Fruit fly (Drosophila melanogaster): ENCODE results near the gene CG42821.
A peak's percentile ranks its signal among the peaks of the same experiment; 100 is the strongest.

The CG42821 gene

dm6 chr3R:17385329-17386019, 27.4 kb upstream of the CG42821 start:
- TF ChIP-seq CG13204 (GFP tag; optimal IDR thresholded peaks at IDR 0.05): no peak
- TF ChIP-seq CG12605 (GFP tag; IDR thresholded peaks at IDR 0.05): peak; percentile 51
- no peak for TF ChIP-seq CG17806 (tag; optimal IDR thresholded peaks at IDR 0.05)
- no peak for TF ChIP-seq EcR (GFP tag; optimal IDR thresholded peaks at IDR 0.05)
- no peak for TF ChIP-seq CG9948 (tag; optimal IDR thresholded peaks at IDR 0.05)
- 0 out of 2 replicates have a peak, but pooled peaks have one; percentile 33 for TF ChIP-seq CG32121 (GFP tag; IDR thresholded peaks at IDR 0.05)
- TF ChIP-seq Ets98B (GFP tag; IDR thresholded peaks at IDR 0.05): peak; percentile 61; the same call in 1 of the 2 replicates
- TF ChIP-seq gl (tag; optimal IDR thresholded peaks at IDR 0.05): no peak
- TF ChIP-seq CG4496 (GFP tag; IDR thresholded peaks at IDR 0.05): peak; percentile 74; the same call in 2 of the 3 replicates
- TF ChIP-seq CG14655 (GFP tag; optimal IDR thresholded peaks at IDR 0.05): peak; percentile 31
- TF ChIP-seq CG8301 (tag; optimal IDR thresholded peaks at IDR 0.05): no peak
- peak; percentile 42 for TF ChIP-seq CG34367 (tag; optimal IDR thresholded peaks at IDR 0.05)
- TF ChIP-seq rn (GFP tag; IDR thresholded peaks at IDR 0.05): no peak
- no peak for TF ChIP-seq D1 (tag; optimal IDR thresholded peaks at IDR 0.05)
- TF ChIP-seq Pif1B (GFP tag; optimal IDR thresholded peaks at IDR 0.05): peak; percentile 4
- peak; percentile 25 for TF ChIP-seq Pif1A (GFP tag; optimal IDR thresholded peaks at IDR 0.05)
- peak; percentile 14 for TF ChIP-seq CG15710 (tag; optimal IDR thresholded peaks at IDR 0.05)
- TF ChIP-seq Snoo (tag; optimal IDR thresholded peaks at IDR 0.05): peak; percentile 42
- TF ChIP-seq fd96Ca (GFP tag; IDR thresholded peaks at IDR 0.05): peak; percentile 68; the same call in 2 of the 3 replicates
- TF ChIP-seq CG8159 (tag; optimal IDR thresholded peaks at IDR 0.05): peak; percentile 42
- no peak for TF ChIP-seq CG10348 (GFP tag; IDR thresholded peaks at IDR 0.05)

dm6 chr3R:17386168-17386819, 26.6 kb upstream of the CG42821 start:
- TF ChIP-seq Pif1B (GFP tag; optimal IDR thresholded peaks at IDR 0.05): peak; percentile 47
- peak; percentile 92 for TF ChIP-seq Ets98B (GFP tag; IDR thresholded peaks at IDR 0.05)
- peak; percentile 83 for TF ChIP-seq fd96Ca (GFP tag; IDR thresholded peaks at IDR 0.05)
- TF ChIP-seq D1 (tag; optimal IDR thresholded peaks at IDR 0.05): no peak
- TF ChIP-seq CG15710 (tag; optimal IDR thresholded peaks at IDR 0.05): peak; percentile 67
- peak; percentile 71 for TF ChIP-seq rn (GFP tag; IDR thresholded peaks at IDR 0.05)
- peak; percentile 85 for TF ChIP-seq CG14655 (GFP tag; optimal IDR thresholded peaks at IDR 0.05)
- TF ChIP-seq CG9948 (tag; optimal IDR thresholded peaks at IDR 0.05): peak; percentile 72
- TF ChIP-seq CG8159 (tag; optimal IDR thresholded peaks at IDR 0.05): peak; percentile 81
- peak; percentile 84 for TF ChIP-seq CG8301 (tag; optimal IDR thresholded peaks at IDR 0.05)
- TF ChIP-seq CG12605 (GFP tag; IDR thresholded peaks at IDR 0.05): peak; percentile 61; the same call in 1 of the 2 replicates
- peak; percentile 63 for TF ChIP-seq CG10348 (GFP tag; IDR thresholded peaks at IDR 0.05)
- TF ChIP-seq Snoo (tag; optimal IDR thresholded peaks at IDR 0.05): peak; percentile 45
- TF ChIP-seq CG4496 (GFP tag; IDR thresholded peaks at IDR 0.05): peak; percentile 90
- TF ChIP-seq gl (tag; optimal IDR thresholded peaks at IDR 0.05): peak; percentile 67
- TF ChIP-seq CG32121 (GFP tag; IDR thresholded peaks at IDR 0.05): peak; percentile 82
- peak; percentile 83 for TF ChIP-seq Pif1A (GFP tag; optimal IDR thresholded peaks at IDR 0.05)
- peak; percentile 29 for TF ChIP-seq CG13204 (GFP tag; optimal IDR thresholded peaks at IDR 0.05)
- peak; percentile 60 for TF ChIP-seq CG34367 (tag; optimal IDR thresholded peaks at IDR 0.05)
- no peak for TF ChIP-seq EcR (GFP tag; optimal IDR thresholded peaks at IDR 0.05)
- peak; percentile 81 for TF ChIP-seq CG17806 (tag; optimal IDR thresholded peaks at IDR 0.05)

dm6 chr3R:17391313-17391845, 21.5 kb upstream of the CG42821 start, which contains the start of the genes Brf and sds22:
Gene Brf, minus strand, starts transcription at chr3R:17391337.
Gene sds22, plus strand, starts transcription at chr3R:17391594.
- TF ChIP-seq Ets98B (GFP tag; IDR thresholded peaks at IDR 0.05) (peak; percentile 91), CG4496 (GFP tag; IDR thresholded peaks at IDR 0.05) (peak; percentile 93), CG8301 (tag; optimal IDR thresholded peaks at IDR 0.05) (peak; percentile 88), CG15710 (tag; optimal IDR thresholded peaks at IDR 0.05) (peak; percentile 94), CG10348 (GFP tag; IDR thresholded peaks at IDR 0.05) (peak; percentile 62), D1 (tag; optimal IDR thresholded peaks at IDR 0.05) (peak; percentile 88), CG32121 (GFP tag; IDR thresholded peaks at IDR 0.05) (peak; percentile 89), CG8159 (tag; optimal IDR thresholded peaks at IDR 0.05) (peak; percentile 95), EcR (GFP tag; optimal IDR thresholded peaks at IDR 0.05) (peak; percentile 2), CG34367 (tag; optimal IDR thresholded peaks at IDR 0.05) (peak; percentile 91), fd96Ca (GFP tag; IDR thresholded peaks at IDR 0.05) (peak; percentile 77), Pif1B (GFP tag; optimal IDR thresholded peaks at IDR 0.05) (peak; percentile 91), CG9948 (tag; optimal IDR thresholded peaks at IDR 0.05) (peak; percentile 91), CG13204 (GFP tag; optimal IDR thresholded peaks at IDR 0.05) (peak; percentile 55), CG12605 (GFP tag; IDR thresholded peaks at IDR 0.05) (peak; percentile 76; the same call in 1 of the 2 replicates), gl (tag; optimal IDR thresholded peaks at IDR 0.05) (peak; percentile 75), CG17806 (tag; optimal IDR thresholded peaks at IDR 0.05) (peak; percentile 94), Snoo (tag; optimal IDR thresholded peaks at IDR 0.05) (peak; percentile 89), CG14655 (GFP tag; optimal IDR thresholded peaks at IDR 0.05) (peak; percentile 93), Pif1A (GFP tag; optimal IDR thresholded peaks at IDR 0.05) (peak; percentile 92), rn (GFP tag; IDR thresholded peaks at IDR 0.05) (peak; percentile 86; the same call in 1 of the 2 replicates)

- TF ChIP-seq CG8301 (tag; optimal IDR thresholded peaks at IDR 0.05) (peak; percentile 38), EcR (GFP tag; optimal IDR thresholded peaks at IDR 0.05) (peak; percentile 85), CG8159 (tag; optimal IDR thresholded peaks at IDR 0.05) (peak; percentile 41), CG4496 (GFP tag; IDR thresholded peaks at IDR 0.05) (no peak), Pif1A (GFP tag; optimal IDR thresholded peaks at IDR 0.05) (peak; percentile 32), CG34367 (tag; optimal IDR thresholded peaks at IDR 0.05) (no peak), fd96Ca (GFP tag; IDR thresholded peaks at IDR 0.05) (no peak), CG10348 (GFP tag; IDR thresholded peaks at IDR 0.05) (no peak), rn (GFP tag; IDR thresholded peaks at IDR 0.05) (no peak), CG15710 (tag; optimal IDR thresholded peaks at IDR 0.05) (peak; percentile 23), D1 (tag; optimal IDR thresholded peaks at IDR 0.05) (peak; percentile 24), CG14655 (GFP tag; optimal IDR thresholded peaks at IDR 0.05) (peak; percentile 53), Ets98B (GFP tag; IDR thresholded peaks at IDR 0.05) (0 out of 2 replicates have a peak, but pooled peaks have one; percentile 24), gl (tag; optimal IDR thresholded peaks at IDR 0.05) (no peak), CG17806 (tag; optimal IDR thresholded peaks at IDR 0.05) (no peak), Snoo (tag; optimal IDR thresholded peaks at IDR 0.05) (peak; percentile 46), Pif1B (GFP tag; optimal IDR thresholded peaks at IDR 0.05) (peak; percentile 18), CG9948 (tag; optimal IDR thresholded peaks at IDR 0.05) (peak; percentile 11), CG12605 (GFP tag; IDR thresholded peaks at IDR 0.05) (0 out of 2 replicates have a peak, but pooled peaks have one; percentile 7), CG32121 (GFP tag; IDR thresholded peaks at IDR 0.05) (no peak), CG13204 (GFP tag; optimal IDR thresholded peaks at IDR 0.05) (no peak)
Observed at dm6 chr3R:17394318-17395188, 18.3 kb upstream of the CG42821 start, which contains the start of gene CREG. Gene CREG, minus strand, starts transcription at chr3R:17394640.
